Worm (Caenorhabditis elegans) whole organism, L4 larva: Measurements from ENCODE around the gene Y97E10AR.8.

Source experiments
- T26A8.4 ChIP-seq: fragments of 200-800 bp; sonication (Bioruptor generic); IDR thresholded peaks from 2 replicates; pipeline ENCODE4 v1.3.6; 2022; ENCODE audit warnings: missing genetic modification characterization, missing compliant biosample characterization
- ZK546.5 ChIP-seq, 2 experiments: sonication (generic microtip); optimal IDR thresholded peaks; 2 replicates each; lab custom pipeline; 2017; ENCODE audit warnings: missing biosample characterization in 2 of 2, missing genetic modification characterization in 2 of 2
- ama-1 ChIP-seq: fragments of 150-350 bp; optimal IDR thresholded peaks from 2 replicates; lab custom pipeline; 2014; ENCODE audit warnings: inconsistent platforms, mixed read lengths
- dpl-1 ChIP-seq: fragments of 150-350 bp; optimal IDR thresholded peaks from 2 replicates; lab custom pipeline; 2014; ENCODE audit warnings: missing biosample characterization, missing genetic modification reagents, missing genetic modification characterization
- fkh-10 ChIP-seq: fragments of 150-350 bp; optimal IDR thresholded peaks from 2 replicates; lab custom pipeline; 2014; ENCODE audit warnings: missing biosample characterization, missing genetic modification reagents, missing genetic modification characterization
- fos-1 ChIP-seq: fragments of 150-350 bp; optimal IDR thresholded peaks from 2 replicates; lab custom pipeline; 2014; ENCODE audit warnings: missing biosample characterization, missing genetic modification characterization
- lim-7 ChIP-seq: fragments of 200-800 bp; sonication (Bioruptor generic); IDR thresholded peaks from 2 replicates; pipeline ENCODE4 v1.3.6; 2022; ENCODE audit warnings: missing genetic modification characterization, missing compliant biosample characterization
- lin-39 ChIP-seq: fragments of 150-350 bp; optimal IDR thresholded peaks from 2 replicates; lab custom pipeline; 2014; ENCODE audit warnings: missing biosample characterization, missing genetic modification reagents, missing genetic modification characterization
- nhr-76 ChIP-seq: fragments of 150-350 bp; optimal IDR thresholded peaks from 2 replicates; lab custom pipeline; 2014; ENCODE audit warnings: missing biosample characterization, missing genetic modification characterization
- pha-4 ChIP-seq, 2 experiments: fragments of 150-350 bp in 1 of 2; fragments of 200-800 bp in 1 of 2; sonication (Bioruptor generic) in 1 of 2; IDR thresholded peaks in 1 of 2; optimal IDR thresholded peaks in 1 of 2; 2 replicates each; pipeline versions ENCODE4 v1.3.6 to Lab custom; 2014 to 2022; ENCODE audit warnings: missing genetic modification characterization in 2 of 2, missing genetic modification reagents in 2 of 2, missing biosample characterization in 1 of 2, missing compliant biosample characterization in 1 of 2
- snpc-4 ChIP-seq: fragments of 150-350 bp; optimal IDR thresholded peaks from 2 replicates; lab custom pipeline; 2014; ENCODE audit warnings: missing biosample characterization, missing genetic modification characterization
- unc-62 ChIP-seq, 3 experiments: fragments of 150-350 bp in 1 of 3; sonication (generic microtip); optimal IDR thresholded peaks in 2 of 3; peaks in 1 of 3; 1 replicate in 1 of 3; 2 replicates in 2 of 3; lab custom pipeline; 2014 to 2017; ENCODE audit warnings: missing biosample characterization in 3 of 3, missing genetic modification characterization in 3 of 3, missing genetic modification reagents in 3 of 3, missing genotype in 1 of 3
- zag-1 ChIP-seq: fragments of 150-350 bp; optimal IDR thresholded peaks from 2 replicates; lab custom pipeline; 2014; ENCODE audit warnings: missing biosample characterization, missing genetic modification characterization

ce11 chrV:8025259-8025658 is 20.2 kb downstream of the Y97E10AR.8 start:
- no peak for TF ChIP-seq fkh-10 (GFP tag; lab: Kevin White, UChicago)
- no peak for TF ChIP-seq ZK546.5 (tag; optimal IDR thresholded peaks at IDR 0.05; lab: Kevin White, UChicago)
- TF ChIP-seq zag-1 (tag; lab: Kevin White, UChicago) = no peak
- TF ChIP-seq dpl-1 (GFP tag; lab: Kevin White, UChicago) = no peak
- no peak for TF ChIP-seq snpc-4
- TF ChIP-seq unc-62 (GFP tag; optimal IDR thresholded peaks at IDR 0.05 in 1 of 2; lab: Kevin White, UChicago) = no peak
- no peak for TF ChIP-seq unc-62 (tag; optimal IDR thresholded peaks at IDR 0.05; lab: Kevin White, UChicago)
- no peak for TF ChIP-seq fos-1 (tag; lab: Kevin White, UChicago)
- no peak for TF ChIP-seq lim-7 (GFP tag; lab: Robert Waterston, UW)
- no peak for TF ChIP-seq pha-4 (GFP tag; IDR thresholded peaks at IDR 0.05; lab: Robert Waterston, UW)
- TF ChIP-seq pha-4 (tag; optimal IDR thresholded peaks at IDR 0.05; lab: Kevin White, UChicago) = no peak
- TF ChIP-seq nhr-76 (tag; lab: Kevin White, UChicago) = no peak
- no peak for TF ChIP-seq T26A8.4
- TF ChIP-seq ama-1 (lab: Kevin White, UChicago) = no peak
- TF ChIP-seq lin-39 (tag; lab: Kevin White, UChicago) = no peak
